Worm (Caenorhabditis elegans): ENCODE data around the gene pigb-1.

- TF ChIP-seq lin-26 (GFP tag; IDR thresholded peaks at IDR 0.05) (no peak), snpc-4 (GFP tag; optimal IDR thresholded peaks at IDR 0.05) (no peak), snpc-4 (tag; optimal IDR thresholded peaks at IDR 0.05) (no peak), ztf-22 (GFP tag; optimal IDR thresholded peaks at IDR 0.05) (no peak), pha-4 (tag; optimal IDR thresholded peaks at IDR 0.05) (no peak), nhr-90 (tag; optimal IDR thresholded peaks at IDR 0.05) (no peak), mel-28 (tag; optimal IDR thresholded peaks at IDR 0.05; ENCODE audit: borderline replicate concordance) (no peak), zfh-2 (GFP tag; conservative IDR thresholded peaks at IDR 0.05) (no peak), dpl-1 (GFP tag; optimal IDR thresholded peaks at IDR 0.05) (no peak), unc-62 (GFP tag; optimal IDR thresholded peaks at IDR 0.05) (no peak), aptf-2 (GFP tag; conservative IDR thresholded peaks at IDR 0.05) (no peak), attf-6 (GFP tag; IDR thresholded peaks at IDR 0.05) (no peak), nfya-1 (tag; optimal IDR thresholded peaks at IDR 0.05; ENCODE audit: borderline replicate concordance, insufficient read depth) (no peak), athp-1 (tag; optimal IDR thresholded peaks at IDR 0.05) (no peak), xnd-1 (tag; optimal IDR thresholded peaks at IDR 0.05) (no peak)
Observed at ce11 chrII:5022381-5022855, 29.5 kb upstream of the pigb-1 start, which contains the start of the genes nsy-1 and F59A6.13.

Data from whole organism, young adult.